Worm (Caenorhabditis elegans): ENCODE measurements around the gene C25H3.1.

The C25H3.1 gene

DNA sequence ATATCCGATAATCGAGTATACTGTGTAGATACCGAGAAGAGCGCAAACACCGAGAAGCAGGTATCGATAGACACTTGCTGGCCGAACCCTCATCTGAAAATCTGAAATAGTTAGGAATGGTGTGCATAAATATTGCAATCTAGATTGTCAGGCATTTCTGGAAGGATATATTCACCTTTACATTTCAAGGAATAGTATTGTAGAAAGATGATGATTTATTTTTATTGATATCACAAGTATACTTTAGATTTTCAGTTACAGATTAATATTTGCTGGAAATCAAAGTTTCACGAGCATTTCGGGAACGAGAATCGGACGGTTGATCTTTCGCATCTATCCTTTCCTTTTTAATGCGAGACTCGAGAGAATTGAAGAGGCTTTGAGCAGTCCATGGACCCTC, 39.2 kb upstream of the C25H3.1 start, which contains the start of gene fut-3:
Gene fut-3, minus strand, starts transcription at position 101 of the 400 bp plus-strand sequence.
- no peak for TF ChIP-seq nhr-11 (tag; optimal IDR thresholded peaks at IDR 0.05)
- no peak for TF ChIP-seq egl-5 (tag; optimal IDR thresholded peaks at IDR 0.05)
- TF ChIP-seq elt-2 (tag; optimal IDR thresholded peaks at IDR 0.05): no peak
- TF ChIP-seq eor-1 (tag; optimal IDR thresholded peaks at IDR 0.05): no peak
- no peak for TF ChIP-seq lin-39 (tag; optimal IDR thresholded peaks at IDR 0.05)
- no peak for TF ChIP-seq ama-1 (optimal IDR thresholded peaks at IDR 0.05)
- TF ChIP-seq elt-1 (tag; optimal IDR thresholded peaks at IDR 0.05): no peak
- no peak for TF ChIP-seq nhr-76 (tag; optimal IDR thresholded peaks at IDR 0.05)
- no peak for TF ChIP-seq ZK546.5 (tag; optimal IDR thresholded peaks at IDR 0.05)
- no peak for TF ChIP-seq ceh-82 (tag; optimal IDR thresholded peaks at IDR 0.05)
- TF ChIP-seq nhr-23 (tag; optimal IDR thresholded peaks at IDR 0.05): no peak
- TF ChIP-seq zag-1 (tag; optimal IDR thresholded peaks at IDR 0.05): no peak
- TF ChIP-seq nhr-28 (tag; optimal IDR thresholded peaks at IDR 0.05): no peak
- no peak for TF ChIP-seq nhr-43 (tag; optimal IDR thresholded peaks at IDR 0.05; ENCODE audit: poor library complexity, severe bottlenecking)
- TF ChIP-seq nhr-25 (tag; optimal IDR thresholded peaks at IDR 0.05): no peak
- no peak for TF ChIP-seq elt-3 (tag; optimal IDR thresholded peaks at IDR 0.05)

DNA sequence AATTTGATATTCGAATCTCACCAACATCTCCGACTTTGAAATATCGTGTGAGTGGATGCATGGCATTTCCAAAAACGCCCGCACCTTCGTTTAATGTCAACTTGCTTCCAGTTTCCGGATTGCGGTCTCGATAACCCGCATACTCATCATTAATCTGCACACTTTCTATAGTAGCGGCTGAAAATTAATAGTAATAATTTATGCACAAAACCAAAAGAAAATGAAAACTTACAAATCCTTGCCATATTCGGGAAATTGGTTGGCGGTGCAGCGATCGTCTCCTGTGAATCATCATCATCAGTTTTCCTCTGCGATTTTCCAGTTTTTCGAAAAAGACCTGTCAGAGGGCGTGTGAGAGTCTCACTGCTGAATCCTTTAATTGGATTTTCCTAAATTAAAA, 38.7 kb upstream of the C25H3.1 start:
- TF ChIP-seq pha-4 (tag; optimal IDR thresholded peaks at IDR 0.05) (no peak), lsy-12 (tag; optimal IDR thresholded peaks at IDR 0.05) (no peak), R02D3.7 (tag; optimal IDR thresholded peaks at IDR 0.05) (no peak), fkh-10 (GFP tag; optimal IDR thresholded peaks at IDR 0.05) (no peak), nhr-77 (tag; optimal IDR thresholded peaks at IDR 0.05) (no peak), hmg-11 (tag; optimal IDR thresholded peaks at IDR 0.05) (no peak), nhr-25 (tag; optimal IDR thresholded peaks at IDR 0.05) (no peak), ceh-9 (tag; optimal IDR thresholded peaks at IDR 0.05) (no peak), jun-1 (tag; optimal IDR thresholded peaks at IDR 0.05) (no peak), mdl-1 (tag; optimal IDR thresholded peaks at IDR 0.05) (no peak), lin-15B (tag; optimal IDR thresholded peaks at IDR 0.05) (no peak), snpc-4 (tag; optimal IDR thresholded peaks at IDR 0.05) (no peak), aly-2 (tag; optimal IDR thresholded peaks at IDR 0.05) (no peak), ZK546.5 (tag; optimal IDR thresholded peaks at IDR 0.05) (no peak)

DNA sequence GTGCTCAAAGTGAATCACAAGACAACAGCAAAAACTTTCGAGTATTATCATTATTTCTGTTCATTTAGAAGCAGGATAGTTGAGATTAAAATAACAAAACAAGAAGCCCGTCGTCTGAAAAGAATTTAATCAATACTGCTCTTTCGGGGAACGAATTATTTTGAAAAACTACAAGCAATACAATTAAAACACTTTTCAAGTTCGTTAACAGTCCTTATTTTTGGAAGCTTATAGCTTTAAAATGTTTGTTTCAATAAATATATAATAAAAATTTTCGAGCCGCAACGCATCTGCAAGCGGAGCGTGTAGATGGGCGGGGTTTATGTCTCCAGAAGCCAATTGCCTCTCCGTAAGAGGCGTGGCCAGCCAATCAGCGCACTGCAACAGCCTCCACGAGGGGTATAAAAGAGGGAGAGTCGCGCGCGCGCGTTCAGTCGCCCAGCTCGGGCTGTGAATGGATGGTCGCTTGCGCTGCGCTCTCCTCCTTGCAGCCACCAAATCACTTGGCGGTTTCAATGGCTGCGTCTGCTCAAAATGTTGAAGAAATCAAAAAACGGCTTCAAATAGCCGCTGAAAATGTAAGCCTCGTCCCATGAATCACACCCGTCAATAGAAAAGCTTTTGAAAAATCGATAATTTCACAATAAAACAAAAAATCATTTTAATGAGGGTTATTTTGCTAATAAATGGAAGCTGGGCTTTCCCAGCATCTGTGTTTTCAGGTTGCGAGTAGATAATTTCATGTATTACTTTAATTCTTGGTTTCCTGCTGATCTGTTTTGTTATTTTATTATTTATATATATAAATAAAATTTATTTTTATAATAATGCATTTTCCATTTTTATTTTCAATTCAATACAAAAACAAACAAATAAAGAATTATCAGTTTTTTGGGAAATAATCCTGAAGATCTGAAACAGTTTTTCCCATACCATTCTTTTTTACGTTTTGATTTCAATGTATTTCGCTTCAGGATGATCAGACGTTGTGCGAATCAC, 37.8 kb upstream of the C25H3.1 start, which contains the start of the genes ift-43 and mdt-26:
Gene ift-43, minus strand, starts transcription at position 51 of the 999 bp plus-strand sequence.
Gene mdt-26, plus strand, starts transcription at position 446 of the 999 bp plus-strand sequence.
- peak; percentile 49 for TF ChIP-seq snpc-4 (tag; optimal IDR thresholded peaks at IDR 0.05)
- TF ChIP-seq lin-39 (tag; optimal IDR thresholded peaks at IDR 0.05): peak; percentile 98
- peak; percentile 67 for TF ChIP-seq tbx-2 (tag; optimal IDR thresholded peaks at IDR 0.05)
- peak; percentile 78 for TF ChIP-seq nhr-43 (tag; optimal IDR thresholded peaks at IDR 0.05; ENCODE audit: poor library complexity, severe bottlenecking)
- TF ChIP-seq nfya-1 (tag; optimal IDR thresholded peaks at IDR 0.05; ENCODE audit: insufficient read depth): peak; percentile 100
- TF ChIP-seq mml-1 (tag; optimal IDR thresholded peaks at IDR 0.05): no peak
- TF ChIP-seq egl-5 (tag; optimal IDR thresholded peaks at IDR 0.05): peak; percentile 60
- TF ChIP-seq mdl-1 (tag; optimal IDR thresholded peaks at IDR 0.05): peak; percentile 46
- peak; percentile 2 for TF ChIP-seq pqm-1 (tag; optimal IDR thresholded peaks at IDR 0.05)
- TF ChIP-seq daf-12 (tag; optimal IDR thresholded peaks at IDR 0.05): no peak
- TF ChIP-seq elt-3 (tag; optimal IDR thresholded peaks at IDR 0.05): no peak
- no peak for TF ChIP-seq ztf-11 (tag; optimal IDR thresholded peaks at IDR 0.05)
- TF ChIP-seq hmg-11 (tag; optimal IDR thresholded peaks at IDR 0.05): peak; percentile 98
- TF ChIP-seq fkh-10 (GFP tag; optimal IDR thresholded peaks at IDR 0.05): peak; percentile 19
- TF ChIP-seq elt-2 (tag; optimal IDR thresholded peaks at IDR 0.05): peak; percentile 65
- peak; percentile 74 for TF ChIP-seq lsy-12 (tag; optimal IDR thresholded peaks at IDR 0.05)
- peak; percentile 100 for TF ChIP-seq ama-1 (optimal IDR thresholded peaks at IDR 0.05)
- peak; percentile 76 for TF ChIP-seq aly-2 (tag; optimal IDR thresholded peaks at IDR 0.05)
- no peak for TF ChIP-seq ceh-9 (tag; optimal IDR thresholded peaks at IDR 0.05)
- TF ChIP-seq ztf-4 (tag; optimal IDR thresholded peaks at IDR 0.05): peak; percentile 56
- TF ChIP-seq eor-1 (tag; optimal IDR thresholded peaks at IDR 0.05): no peak
- no peak for TF ChIP-seq sea-2 (GFP tag; optimal IDR thresholded peaks at IDR 0.05)
- TF ChIP-seq jun-1 (tag; optimal IDR thresholded peaks at IDR 0.05): peak; percentile 36
- TF ChIP-seq unc-39 (tag; optimal IDR thresholded peaks at IDR 0.05): no peak
- TF ChIP-seq nhr-23 (tag; optimal IDR thresholded peaks at IDR 0.05): peak; percentile 49
- peak; percentile 80 for TF ChIP-seq nhr-25 (tag; optimal IDR thresholded peaks at IDR 0.05)
- no peak for TF ChIP-seq nhr-67 (tag; optimal IDR thresholded peaks at IDR 0.05)
- TF ChIP-seq skn-1 (tag; optimal IDR thresholded peaks at IDR 0.05): no peak
- TF ChIP-seq ceh-28 (tag; optimal IDR thresholded peaks at IDR 0.05): peak; percentile 83
- TF ChIP-seq unc-62 (GFP tag; optimal IDR thresholded peaks at IDR 0.05): peak; percentile 10
- peak; percentile 80 for TF ChIP-seq lin-15B (tag; optimal IDR thresholded peaks at IDR 0.05)
- TF ChIP-seq pha-4 (tag; optimal IDR thresholded peaks at IDR 0.05): peak; percentile 73
